Worm (Caenorhabditis elegans) whole organism, young adult: Measurements from ENCODE around the gene sedl-1.

ENCODE experiments used
- B0261.1 ChIP-seq: sonication (generic microtip); optimal IDR thresholded peaks from 2 replicates; lab custom pipeline; 2016; ENCODE audit warnings: mild to moderate bottlenecking, missing genetic modification characterization, moderate library complexity, missing compliant biosample characterization
- B0336.3 ChIP-seq: fragments of 200-800 bp; sonication (Bioruptor generic); IDR thresholded peaks from 2 replicates; pipeline ENCODE4 v1.3.6; 2022; ENCODE audit warnings: missing genetic modification characterization, missing compliant biosample characterization
- C06A6.2 ChIP-seq: fragments of 200-800 bp; sonication (Bioruptor generic); conservative IDR thresholded peaks from 2 replicates; pipeline ENCODE4 v1.3.6; 2022; ENCODE audit warnings: missing genetic modification characterization, missing compliant biosample characterization
- F55B11.4 ChIP-seq: sonication (generic microtip); optimal IDR thresholded peaks from 2 replicates; lab custom pipeline; 2016; ENCODE audit warnings: missing compliant biosample characterization, missing genetic modification characterization, borderline replicate concordance; ENCODE audit not compliant: insufficient read depth
- F57C9.4 ChIP-seq: sonication (generic microtip); optimal IDR thresholded peaks from 2 replicates; lab custom pipeline; 2017; ENCODE audit warnings: mild to moderate bottlenecking, missing genetic modification characterization, missing compliant biosample characterization
- K12H6.12 ChIP-seq: fragments of 200-800 bp; sonication (Bioruptor generic); optimal IDR thresholded peaks from 2 replicates; lab custom pipeline; 2018; ENCODE audit warnings: mild to moderate bottlenecking, missing genetic modification characterization, missing compliant biosample characterization
- T07F8.4 ChIP-seq: sonication (generic microtip); optimal IDR thresholded peaks from 2 replicates; lab custom pipeline; 2016; ENCODE audit warnings: mild to moderate bottlenecking, missing genetic modification characterization, moderate library complexity, missing compliant biosample characterization
- T26A5.8 ChIP-seq: sonication (generic microtip); optimal IDR thresholded peaks from 2 replicates; lab custom pipeline; 2016; ENCODE audit warnings: missing genetic modification characterization, missing compliant biosample characterization
- Y56A3A.18 ChIP-seq: fragments of 200-800 bp; sonication (Bioruptor generic); IDR thresholded peaks from 2 replicates; pipeline ENCODE4 v1.3.6; 2022; ENCODE audit warnings: missing genetic modification reagents, missing genetic modification characterization, missing compliant biosample characterization
- Y67H2A.10 ChIP-seq: fragments of 200-800 bp; sonication (Bioruptor generic); conservative IDR thresholded peaks from 2 replicates; pipeline ENCODE4 v1.3.6; 2022; ENCODE audit warnings: missing genetic modification reagents, missing genetic modification characterization, missing compliant biosample characterization
- Y95B8A.8 ChIP-seq: fragments of 200-800 bp; sonication (Bioruptor generic); IDR thresholded peaks from 2 replicates; pipeline ENCODE4 v1.3.6; 2022; ENCODE audit warnings: missing genetic modification reagents, missing genetic modification characterization, missing compliant biosample characterization
- ama-1 ChIP-seq, 3 experiments: fragments of 150-350 bp in 1 of 3; sonication (generic microtip) in 2 of 3; optimal IDR thresholded peaks; 2 replicates each; lab custom pipeline; 2014 to 2018; ENCODE audit warnings: missing biosample characterization in 2 of 3, missing genetic modification characterization in 2 of 3, missing genetic modification reagents in 2 of 3
- aptf-2 ChIP-seq: fragments of 200-800 bp; sonication (Bioruptor generic); conservative IDR thresholded peaks from 2 replicates; pipeline ENCODE4 v1.3.6; 2022; ENCODE audit warnings: missing genetic modification reagents, missing genetic modification characterization, missing compliant biosample characterization
- athp-1 ChIP-seq: sonication (generic microtip); optimal IDR thresholded peaks from 2 replicates; lab custom pipeline; 2017; ENCODE audit warnings: mild to moderate bottlenecking, missing genetic modification characterization, missing compliant biosample characterization
- attf-3 ChIP-seq: fragments of 200-800 bp; sonication (Bioruptor generic); conservative IDR thresholded peaks from 2 replicates; pipeline ENCODE4 v1.3.6; 2022; ENCODE audit warnings: missing genetic modification reagents, missing genetic modification characterization, missing compliant biosample characterization
- bed-2 ChIP-seq: fragments of 200-800 bp; sonication (Bioruptor generic); IDR thresholded peaks from 2 replicates; pipeline ENCODE4 v1.3.6; 2022; ENCODE audit warnings: missing genetic modification reagents, missing genetic modification characterization, missing compliant biosample characterization
- cebp-2 ChIP-seq: fragments of 200-800 bp; sonication (Bioruptor generic); IDR thresholded peaks from 2 replicates; pipeline ENCODE4 v1.3.6; 2022; ENCODE audit warnings: missing genetic modification characterization, missing compliant biosample characterization
- die-1 ChIP-seq: sonication (generic microtip); optimal IDR thresholded peaks from 2 replicates; lab custom pipeline; 2016; ENCODE audit warnings: missing genotype, mild to moderate bottlenecking, missing genetic modification characterization, missing compliant biosample characterization
- dox-1 ChIP-seq: fragments of 200-800 bp; sonication (Bioruptor generic); IDR thresholded peaks from 2 replicates; pipeline ENCODE4 v1.3.6; 2022; ENCODE audit warnings: missing genetic modification reagents, missing genetic modification characterization, missing compliant biosample characterization
- ets-4 ChIP-seq: fragments of 200-800 bp; sonication (Bioruptor generic); optimal IDR thresholded peaks from 2 replicates; lab custom pipeline; 2018; ENCODE audit warnings: mild to moderate bottlenecking, missing genetic modification characterization, missing compliant biosample characterization
- gei-17 ChIP-seq: fragments of 200-800 bp; sonication (Bioruptor generic); optimal IDR thresholded peaks from 2 replicates; lab custom pipeline; 2018; ENCODE audit warnings: mild to moderate bottlenecking, missing genetic modification characterization, missing compliant biosample characterization
- him-1 ChIP-seq: sonication (generic microtip); optimal IDR thresholded peaks from 2 replicates; lab custom pipeline; 2016; ENCODE audit warnings: missing genotype, missing genetic modification reagents, missing genetic modification characterization, missing compliant biosample characterization
- hmg-20 ChIP-seq: fragments of 200-800 bp; sonication (Bioruptor generic); IDR thresholded peaks from 2 replicates; pipeline ENCODE4 v1.3.6; 2022; ENCODE audit warnings: missing genetic modification reagents, missing genetic modification characterization, missing compliant biosample characterization
- hsf-1 ChIP-seq: fragments of 200-800 bp; sonication (Bioruptor generic); IDR thresholded peaks from 2 replicates; pipeline ENCODE4 v1.3.6; 2022; ENCODE audit warnings: missing genetic modification reagents, missing genetic modification characterization, missing compliant biosample characterization
- let-526 ChIP-seq: fragments of 200-800 bp; sonication (Bioruptor generic); IDR thresholded peaks from 2 replicates; pipeline ENCODE4 v1.3.6; 2022; ENCODE audit warnings: missing genetic modification reagents, missing genetic modification characterization, missing compliant biosample characterization
- let-607 ChIP-seq, 2 experiments: fragments of 200-800 bp in 1 of 2; sonication (Bioruptor generic) in 1 of 2; sonication (generic microtip) in 1 of 2; optimal IDR thresholded peaks; 2 replicates each; lab custom pipeline; 2016 to 2018; ENCODE audit warnings: mild to moderate bottlenecking in 2 of 2, missing compliant biosample characterization in 2 of 2, missing genetic modification characterization in 2 of 2, moderate library complexity in 2 of 2, missing genotype in 1 of 2
- lin-26 ChIP-seq: fragments of 200-800 bp; sonication (Bioruptor generic); IDR thresholded peaks from 2 replicates; pipeline ENCODE4 v1.3.6; 2022; ENCODE audit warnings: missing genetic modification reagents, missing genetic modification characterization, missing compliant biosample characterization
- lin-35 ChIP-seq, 3 experiments: fragments of 150-350 bp in 2 of 3; sonication (generic microtip) in 1 of 3; optimal IDR thresholded peaks; 2 replicates each; lab custom pipeline; 2014 to 2018; ENCODE audit warnings: missing biosample characterization in 3 of 3, missing genetic modification characterization in 3 of 3, missing genetic modification reagents in 3 of 3
- lin-54 ChIP-seq: fragments of 200-800 bp; sonication (Bioruptor generic); optimal IDR thresholded peaks from 2 replicates; lab custom pipeline; 2018; ENCODE audit warnings: mild to moderate bottlenecking, missing genetic modification characterization, missing compliant biosample characterization
- mel-28 ChIP-seq: sonication (generic microtip); optimal IDR thresholded peaks from 2 replicates; lab custom pipeline; 2016; ENCODE audit warnings: borderline replicate concordance, mild to moderate bottlenecking, missing genetic modification characterization, missing compliant biosample characterization
- mxl-1 ChIP-seq: sonication (generic microtip); optimal IDR thresholded peaks from 2 replicates; lab custom pipeline; 2016; ENCODE audit warnings: missing genetic modification characterization, missing compliant biosample characterization
- nhr-179 ChIP-seq: sonication (generic microtip); optimal IDR thresholded peaks from 2 replicates; lab custom pipeline; 2016; ENCODE audit warnings: mild to moderate bottlenecking, missing genetic modification characterization, missing compliant biosample characterization
- rcor-1 ChIP-seq: fragments of 200-800 bp; sonication (Bioruptor generic); IDR thresholded peaks from 2 replicates; pipeline ENCODE4 v1.3.6; 2022; ENCODE audit warnings: missing genetic modification reagents, missing genetic modification characterization, missing compliant biosample characterization
- rec-8 ChIP-seq, 2 experiments: sonication (generic microtip); optimal IDR thresholded peaks; 2 replicates each; lab custom pipeline; 2016; ENCODE audit warnings: mild to moderate bottlenecking in 2 of 2, missing genetic modification characterization in 2 of 2, missing genetic modification reagents in 2 of 2, missing genotype in 2 of 2, missing biosample characterization in 1 of 2, missing compliant biosample characterization in 1 of 2, moderate library complexity in 1 of 2
- repo-1 ChIP-seq: sonication (generic microtip); optimal IDR thresholded peaks from 2 replicates; lab custom pipeline; 2017; ENCODE audit warnings: mild to moderate bottlenecking, missing genetic modification characterization, missing compliant biosample characterization
- sdz-38 ChIP-seq: sonication (generic microtip); optimal IDR thresholded peaks from 2 replicates; lab custom pipeline; 2016; ENCODE audit warnings: missing genotype, missing genetic modification characterization, missing compliant biosample characterization
- sea-2 ChIP-seq: fragments of 200-800 bp; sonication (Bioruptor generic); IDR thresholded peaks from 2 replicates; pipeline ENCODE4 v1.3.6; 2022; ENCODE audit warnings: missing genetic modification characterization, missing compliant biosample characterization
- snpc-4 ChIP-seq, 5 experiments: fragments of 150-350 bp in 1 of 5; sonication (generic microtip) in 4 of 5; optimal IDR thresholded peaks; 2 replicates each; lab custom pipeline; 2014 to 2018; ENCODE audit warnings: missing genetic modification characterization in 5 of 5, missing biosample characterization in 3 of 5, antibody characterized with exemption in 2 of 5, mild to moderate bottlenecking in 2 of 5, missing compliant biosample characterization in 2 of 5, missing genotype in 2 of 5, moderate library complexity in 2 of 5, missing genetic modification reagents in 1 of 5
- sptf-2 ChIP-seq: fragments of 200-800 bp; sonication (Bioruptor generic); optimal IDR thresholded peaks from 2 replicates; lab custom pipeline; 2018; ENCODE audit warnings: mild to moderate bottlenecking, missing genetic modification characterization, missing compliant biosample characterization
- tbp1 ChIP-seq: fragments of 200-800 bp; sonication (Bioruptor generic); optimal IDR thresholded peaks from 2 replicates; lab custom pipeline; 2018; ENCODE audit warnings: mild to moderate bottlenecking, missing genetic modification characterization, missing compliant biosample characterization
- tlf-1 ChIP-seq: fragments of 200-800 bp; sonication (Bioruptor generic); optimal IDR thresholded peaks from 2 replicates; lab custom pipeline; 2018; ENCODE audit warnings: mild to moderate bottlenecking, missing genetic modification characterization, missing compliant biosample characterization
- unc-130 ChIP-seq: sonication (generic microtip); optimal IDR thresholded peaks from 2 replicates; lab custom pipeline; 2016; ENCODE audit warnings: missing genetic modification reagents, missing genetic modification characterization, missing compliant biosample characterization
- unc-62 ChIP-seq: fragments of 150-350 bp; optimal IDR thresholded peaks from 2 replicates; lab custom pipeline; 2014; ENCODE audit warnings: missing biosample characterization, missing genetic modification reagents, missing genetic modification characterization
- xnd-1 ChIP-seq: sonication (generic microtip); optimal IDR thresholded peaks from 2 replicates; lab custom pipeline; 2016; ENCODE audit warnings: missing genotype, missing genetic modification reagents, missing genetic modification characterization, missing compliant biosample characterization
- zfh-2 ChIP-seq: fragments of 200-800 bp; sonication (Bioruptor generic); conservative IDR thresholded peaks from 2 replicates; pipeline ENCODE4 v1.3.6; 2022; ENCODE audit warnings: missing genetic modification reagents, missing genetic modification characterization, missing compliant biosample characterization
- zim-3 ChIP-seq: sonication (generic microtip); optimal IDR thresholded peaks from 2 replicates; lab custom pipeline; 2017; ENCODE audit warnings: mild to moderate bottlenecking, missing genetic modification characterization, moderate library complexity, missing compliant biosample characterization
- ztf-28 ChIP-seq: fragments of 200-800 bp; sonication (Bioruptor generic); IDR thresholded peaks from 2 replicates; pipeline ENCODE4 v1.3.6; 2022; ENCODE audit warnings: missing genetic modification reagents, missing genetic modification characterization, missing compliant biosample characterization
- ztf-3 ChIP-seq: fragments of 200-800 bp; sonication (Bioruptor generic); optimal IDR thresholded peaks from 2 replicates; lab custom pipeline; 2018; ENCODE audit warnings: mild to moderate bottlenecking, missing genetic modification characterization, missing compliant biosample characterization
- ztf-6 ChIP-seq: fragments of 200-800 bp; sonication (Bioruptor generic); IDR thresholded peaks from 2 replicates; pipeline ENCODE4 v1.3.6; 2022; ENCODE audit warnings: missing genetic modification reagents, missing genetic modification characterization, missing compliant biosample characterization

The sedl-1 gene

ce11 chrX:1477932-1478331 lies 37.9 kb upstream of the sedl-1 start (continued):
- TF ChIP-seq hmg-20 (GFP tag; lab: Robert Waterston, UW): no peak
- peak; percentile 36 for TF ChIP-seq let-607 (tag; optimal IDR thresholded peaks at IDR 0.05; lab: Kevin White, UChicago)
- no peak for TF ChIP-seq die-1 (tag; lab: Kevin White, UChicago)
- no peak for TF ChIP-seq unc-62
- no peak for TF ChIP-seq B0261.1 (tag; lab: Kevin White, UChicago)
- TF ChIP-seq zim-3 (tag; lab: Kevin White, UChicago): no peak
- no peak for TF ChIP-seq unc-130 (GFP tag; lab: Kevin White, UChicago)
- TF ChIP-seq B0336.3 (GFP tag; lab: Robert Waterston, UW): no peak
- TF ChIP-seq mxl-1 (tag; lab: Kevin White, UChicago): no peak
- TF ChIP-seq T07F8.4: no peak
- no peak for TF ChIP-seq rec-8 (tag; optimal IDR thresholded peaks at IDR 0.05; lab: Kevin White, UChicago)
- 0 out of 2 replicates have a peak, but pooled peaks have one; percentile 29 for TF ChIP-seq C06A6.2 (GFP tag; lab: Robert Waterston, UW)
- TF ChIP-seq gei-17 (GFP tag; lab: Kevin White, UChicago): no peak
- TF ChIP-seq ztf-3 (GFP tag; lab: Kevin White, UChicago): no peak
- no peak for TF ChIP-seq K12H6.12 (tag; lab: Kevin White, UChicago)
- TF ChIP-seq ztf-28 (GFP tag; lab: Robert Waterston, UW): no peak
- TF ChIP-seq ztf-6 (GFP tag; lab: Robert Waterston, UW): no peak
- no peak for TF ChIP-seq lin-35 (GFP tag; optimal IDR thresholded peaks at IDR 0.05; lab: Kevin White, UChicago)
- TF ChIP-seq aptf-2: no peak
- TF ChIP-seq attf-3 (GFP tag; lab: Robert Waterston, UW): no peak
- TF ChIP-seq zfh-2 (GFP tag; lab: Robert Waterston, UW): no peak
- TF ChIP-seq him-1 (tag; lab: Kevin White, UChicago): no peak
- no peak for TF ChIP-seq rcor-1 (GFP tag; lab: Robert Waterston, UW)
- no peak for TF ChIP-seq bed-2 (GFP tag; lab: Robert Waterston, UW)
- no peak for TF ChIP-seq nhr-179 (tag; lab: Kevin White, UChicago)
- no peak for TF ChIP-seq tlf-1 (GFP tag; lab: Kevin White, UChicago)
- no peak for TF ChIP-seq lin-26 (GFP tag; lab: Robert Waterston, UW)
- TF ChIP-seq ama-1 (optimal IDR thresholded peaks at IDR 0.05; lab: Kevin White, UChicago): no peak
- TF ChIP-seq ama-1 (GFP tag; optimal IDR thresholded peaks at IDR 0.05; lab: Kevin White, UChicago): no peak
- TF ChIP-seq sptf-2 (GFP tag; lab: Kevin White, UChicago): no peak
- no peak for TF ChIP-seq sdz-38 (tag; lab: Kevin White, UChicago)
- peak; percentile 7 for TF ChIP-seq lin-54 (GFP tag; lab: Kevin White, UChicago)
- no peak for TF ChIP-seq ets-4 (GFP tag; lab: Kevin White, UChicago)
- TF ChIP-seq xnd-1 (tag; lab: Kevin White, UChicago): no peak
- TF ChIP-seq Y67H2A.10: no peak
- no peak for TF ChIP-seq cebp-2
- no peak for TF ChIP-seq mel-28 (tag; lab: Kevin White, UChicago)
- TF ChIP-seq T26A5.8: no peak
- no peak for TF ChIP-seq snpc-4 (GFP tag; optimal IDR thresholded peaks at IDR 0.05; lab: Kevin White, UChicago)
- no peak for TF ChIP-seq snpc-4 (tag; optimal IDR thresholded peaks at IDR 0.05; lab: Kevin White, UChicago)
- no peak for TF ChIP-seq repo-1
- TF ChIP-seq let-526 (GFP tag; lab: Robert Waterston, UW): no peak
- TF ChIP-seq dox-1: peak; percentile 42; the same call in 1 of the 2 replicates
- TF ChIP-seq Y56A3A.18 (GFP tag; lab: Robert Waterston, UW): no peak
- TF ChIP-seq Y95B8A.8 (GFP tag; lab: Robert Waterston, UW): no peak
- no peak for TF ChIP-seq hsf-1
- TF ChIP-seq sea-2: no peak
- no peak for TF ChIP-seq athp-1 (tag; lab: Kevin White, UChicago)
- TF ChIP-seq tbp1 (GFP tag; lab: Kevin White, UChicago): peak; percentile 33
- TF ChIP-seq F55B11.4 (tag; lab: Kevin White, UChicago): no peak
- no peak for TF ChIP-seq F57C9.4 (tag; lab: Kevin White, UChicago)
